Worm (Caenorhabditis elegans) whole organism, late embryonic: ENCODE results near the gene ace-1.

Experiments used
- Y22D7AL.16 ChIP-seq: sonication (generic microtip); optimal IDR thresholded peaks from 2 replicates; lab custom pipeline; 2016; ENCODE audit warnings: missing genetic modification characterization, missing compliant biosample characterization
- ceh-18 ChIP-seq: sonication (generic microtip); optimal IDR thresholded peaks from 2 replicates; lab custom pipeline; 2016; ENCODE audit warnings: missing genetic modification characterization, missing compliant biosample characterization
- pqm-1 ChIP-seq: sonication (generic microtip); optimal IDR thresholded peaks from 2 replicates; lab custom pipeline; 2016; ENCODE audit warnings: missing genetic modification characterization, missing compliant biosample characterization
- rnt-1 ChIP-seq: sonication (generic microtip); optimal IDR thresholded peaks from 2 replicates; lab custom pipeline; 2016; ENCODE audit warnings: missing genetic modification characterization, missing compliant biosample characterization
- sdc-2 ChIP-seq: sonication (generic microtip); optimal IDR thresholded peaks from 2 replicates; lab custom pipeline; 2016; ENCODE audit warnings: missing genotype, missing genetic modification characterization, missing compliant biosample characterization
- sox-2 ChIP-seq: fragments of 200-800 bp; sonication (Bioruptor generic); IDR thresholded peaks from 2 replicates; pipeline ENCODE4 v1.3.6; 2022; ENCODE audit warnings: missing genetic modification reagents, missing genetic modification characterization, missing compliant biosample characterization

DNA sequence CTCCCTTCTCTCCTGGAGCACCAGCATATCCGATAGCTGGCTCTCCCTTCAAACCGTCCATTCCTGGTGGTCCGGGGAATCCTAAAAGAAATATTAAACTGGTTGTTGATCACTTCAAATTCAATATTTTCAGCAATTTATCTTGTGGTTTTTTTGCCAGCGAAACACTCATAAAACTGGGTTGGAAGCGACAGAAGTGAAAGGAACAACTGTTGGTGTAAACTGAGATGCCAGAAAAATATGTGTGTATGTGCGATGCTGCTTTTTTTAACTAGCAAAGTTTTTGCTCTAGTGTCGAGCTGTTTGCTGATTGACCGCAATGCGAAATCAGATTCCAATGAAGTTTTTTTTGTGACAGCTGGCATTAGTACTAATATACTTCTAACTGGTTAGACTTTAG lies 20.1 kb downstream of the ace-1 start:
- TF ChIP-seq rnt-1 (tag; lab: Kevin White, UChicago) (no peak), Y22D7AL.16 (tag; lab: Kevin White, UChicago) (no peak), pqm-1 (tag; lab: Kevin White, UChicago) (no peak), sox-2 (GFP tag; lab: Robert Waterston, UW) (no peak), ceh-18 (tag; lab: Kevin White, UChicago) (no peak), sdc-2 (tag; lab: Kevin White, UChicago) (no peak)
